Worm (Caenorhabditis elegans): Measurements from ENCODE around the gene ckr-2.

- TF ChIP-seq mab-5 (tag; optimal IDR thresholded peaks at IDR 0.05) (no peak), lsy-2 (tag; optimal IDR thresholded peaks at IDR 0.05) (no peak), elt-3 (tag; optimal IDR thresholded peaks at IDR 0.05) (no peak)
Measured at ce11 chrIII:1962552-1962951, 58.8 kb downstream of the ckr-2 start.

Data from whole organism, mixed stage, embryonic.